Worm (Caenorhabditis elegans) whole organism, L3 larva: ENCODE results near the gene aakg-5.

ENCODE experiments used
- ZK546.5 ChIP-seq: sonication (generic microtip); optimal IDR thresholded peaks from 2 replicates; lab custom pipeline; 2017; ENCODE audit warnings: missing biosample characterization, missing genetic modification characterization
- ceh-28 ChIP-seq: fragments of 150-350 bp; optimal IDR thresholded peaks from 2 replicates; lab custom pipeline; 2014; ENCODE audit warnings: missing biosample characterization, missing genetic modification reagents, missing genetic modification characterization
- elt-3 ChIP-seq, 3 experiments: fragments of 150-350 bp in 1 of 3; sonication (generic microtip) in 2 of 3; optimal IDR thresholded peaks; 2 replicates in 2 of 3; 4 replicates in 1 of 3; lab custom pipeline; 2014 to 2017; ENCODE audit warnings: missing biosample characterization in 3 of 3, missing genetic modification characterization in 3 of 3
- fos-1 ChIP-seq: fragments of 150-350 bp; optimal IDR thresholded peaks from 2 replicates; lab custom pipeline; 2014; ENCODE audit warnings: missing biosample characterization, missing genetic modification characterization
- nhr-11 ChIP-seq: fragments of 150-350 bp; optimal IDR thresholded peaks from 2 replicates; lab custom pipeline; 2014; ENCODE audit warnings: missing biosample characterization, missing genetic modification characterization
- nhr-12 ChIP-seq: fragments of 150-350 bp; optimal IDR thresholded peaks from 2 replicates; lab custom pipeline; 2014; ENCODE audit warnings: missing biosample characterization, missing genetic modification characterization
- nhr-237 ChIP-seq: fragments of 150-350 bp; optimal IDR thresholded peaks from 2 replicates; lab custom pipeline; 2014; ENCODE audit warnings: missing biosample characterization, missing genetic modification characterization
- nhr-25 ChIP-seq: sonication (generic microtip); optimal IDR thresholded peaks from 2 replicates; lab custom pipeline; 2017; ENCODE audit warnings: missing biosample characterization, missing genetic modification characterization
- sea-2 ChIP-seq: fragments of 150-350 bp; sonication (generic microtip); optimal IDR thresholded peaks from 4 replicates; lab custom pipeline; 2014; ENCODE audit warnings: missing biosample characterization, missing genetic modification reagents, missing genetic modification characterization
- tbx-2 ChIP-seq: sonication (generic microtip); optimal IDR thresholded peaks from 2 replicates; lab custom pipeline; 2016; ENCODE audit warnings: mild to moderate bottlenecking, missing genetic modification characterization, missing compliant biosample characterization
- unc-39 ChIP-seq: sonication (generic microtip); optimal IDR thresholded peaks from 4 replicates; lab custom pipeline; 2017; ENCODE audit warnings: missing biosample characterization, missing genetic modification characterization

- no peak for TF ChIP-seq elt-3 (tag; optimal IDR thresholded peaks at IDR 0.05; lab: Kevin White, UChicago)
- TF ChIP-seq ZK546.5, result no peak
- TF ChIP-seq unc-39 (tag; lab: Kevin White, UChicago), result no peak
- no peak for TF ChIP-seq sea-2 (GFP tag; lab: Kevin White, UChicago)
- no peak for TF ChIP-seq nhr-12 (tag; lab: Kevin White, UChicago)
- TF ChIP-seq nhr-11 (tag; lab: Kevin White, UChicago), result no peak
- TF ChIP-seq tbx-2 (tag; lab: Kevin White, UChicago), result no peak
- no peak for TF ChIP-seq fos-1 (tag; lab: Kevin White, UChicago)
- TF ChIP-seq nhr-25 (tag; lab: Kevin White, UChicago), result no peak
- no peak for TF ChIP-seq ceh-28
- no peak for TF ChIP-seq nhr-237
Observed at ce11 chrII:9976405-9976804, 1.5 kb upstream of the aakg-5 start, which contains the start of gene R53.8.
